Worm (Caenorhabditis elegans): Measurements from ENCODE around the gene C54E10.10.

- TF ChIP-seq fkh-6 (tag; optimal IDR thresholded peaks at IDR 0.05) (no peak), mec-3 (tag; optimal IDR thresholded peaks at IDR 0.05; ENCODE audit: borderline replicate concordance) (no peak), F13H6.1 (tag; optimal IDR thresholded peaks at IDR 0.05) (no peak), ceh-22 (tag; optimal IDR thresholded peaks at IDR 0.05) (no peak), hlh-30 (tag; optimal IDR thresholded peaks at IDR 0.05; ENCODE audit: insufficient read depth) (no peak), ceh-48 (tag; optimal IDR thresholded peaks at IDR 0.05) (no peak)
These were observed 18.4 kb upstream of the C54E10.10 start for ce11 chrV:18821569-18821968.

Measured in whole organism, late embryonic.